Fruit fly (Drosophila melanogaster) whole organism, embryonic: ENCODE measurements around the gene Tlk.

Experiments
- Atf6 ChIP-seq: fragments of 200-800 bp; sonication (Bioruptor generic); IDR thresholded peaks from 2 replicates; pipeline ENCODE4 v1.3.6; 2022; ENCODE audit warnings: missing biosample characterization, missing genetic modification characterization
- B-H2 ChIP-seq: fragments of 200-800 bp; sonication (Bioruptor generic); optimal IDR thresholded peaks from 2 replicates; lab custom pipeline; 2018; ENCODE audit warnings: missing biosample characterization, mild to moderate bottlenecking, missing genetic modification characterization
- Blimp-1 ChIP-seq: fragments of 200-800 bp; sonication (Bioruptor generic); optimal IDR thresholded peaks from 3 replicates; lab custom pipeline; 2018; ENCODE audit warnings: missing biosample characterization, missing genetic modification characterization, mild to moderate bottlenecking, moderate library complexity, missing genetic modification reagents
- CG10209 ChIP-seq: fragments of 200-800 bp; sonication (Bioruptor generic); optimal IDR thresholded peaks from 3 replicates; lab custom pipeline; 2017; ENCODE audit warnings: missing biosample characterization, mild to moderate bottlenecking, missing genetic modification characterization, missing genetic modification reagents
- CG14965 ChIP-seq: fragments of 200-800 bp; sonication (Bioruptor generic); optimal IDR thresholded peaks from 2 replicates; lab custom pipeline; 2016; ENCODE audit warnings: missing biosample characterization, missing genetic modification characterization, borderline replicate concordance
- CG1832 ChIP-seq: fragments of 200-800 bp; sonication (Bioruptor generic); optimal IDR thresholded peaks from 2 replicates; lab custom pipeline; 2017; ENCODE audit warnings: missing biosample characterization, mild to moderate bottlenecking, missing genetic modification characterization, inconsistent platforms
- CG2116 ChIP-seq: fragments of 200-800 bp; sonication (Bioruptor generic); optimal IDR thresholded peaks from 3 replicates; lab custom pipeline; 2018; ENCODE audit warnings: missing biosample characterization, mild to moderate bottlenecking, missing genetic modification characterization
- CG2712 ChIP-seq: fragments of 200-800 bp; optimal IDR thresholded peaks from 3 replicates; lab custom pipeline; 2019; ENCODE audit warnings: missing biosample characterization, mild to moderate bottlenecking, missing genetic modification characterization, moderate library complexity
- CG3407 ChIP-seq: fragments of 200-800 bp; sonication (Bioruptor generic); optimal IDR thresholded peaks from 2 replicates; lab custom pipeline; 2018; ENCODE audit warnings: missing biosample characterization, mild to moderate bottlenecking, missing genetic modification characterization
- CG4282 ChIP-seq: fragments of 200-800 bp; sonication (Bioruptor generic); optimal IDR thresholded peaks from 2 replicates; lab custom pipeline; 2016; ENCODE audit warnings: missing biosample characterization, missing genetic modification characterization
- CG5245 ChIP-seq: fragments of 200-800 bp; sonication (Bioruptor generic); optimal IDR thresholded peaks from 3 replicates; lab custom pipeline; 2016; ENCODE audit warnings: missing biosample characterization, missing genetic modification characterization
- CG7357 ChIP-seq: fragments of 200-800 bp; sonication (Bioruptor generic); IDR thresholded peaks from 3 replicates; pipeline ENCODE4 v1.3.6; 2022; ENCODE audit warnings: missing biosample characterization, missing genetic modification characterization
- CG7745 ChIP-seq: fragments of 200-800 bp; sonication (Bioruptor generic); optimal IDR thresholded peaks from 2 replicates; lab custom pipeline; 2018; ENCODE audit warnings: missing biosample characterization, mild to moderate bottlenecking, missing genetic modification characterization, moderate library complexity
- CG8478 ChIP-seq: fragments of >200 bp; optimal IDR thresholded peaks from 2 replicates; lab custom pipeline; 2018
- CG9727 ChIP-seq: fragments of 200-800 bp; sonication (Bioruptor generic); optimal IDR thresholded peaks from 3 replicates; lab custom pipeline; 2017; ENCODE audit warnings: missing biosample characterization, mild to moderate bottlenecking, missing genetic modification characterization
- CoRest ChIP-seq: fragments of 200-800 bp; sonication (Bioruptor generic); optimal IDR thresholded peaks from 3 replicates; lab custom pipeline; 2018; ENCODE audit warnings: missing biosample characterization, mild to moderate bottlenecking, missing genetic modification characterization, moderate library complexity
- Dad ChIP-seq: fragments of 200-800 bp; sonication (Bioruptor generic); optimal IDR thresholded peaks from 3 replicates; lab custom pipeline; 2016; ENCODE audit warnings: missing biosample characterization, missing genetic modification characterization
- Ets65A ChIP-seq: fragments of 200-800 bp; sonication (Bioruptor generic); peaks from one replicate; lab custom pipeline; 2016; ENCODE audit warnings: missing biosample characterization, missing genetic modification characterization
- Fer3 ChIP-seq: fragments of 200-800 bp; sonication (Bioruptor generic); optimal IDR thresholded peaks from 2 replicates; lab custom pipeline; 2018; ENCODE audit warnings: missing biosample characterization, mild to moderate bottlenecking, missing genetic modification characterization, moderate library complexity
- HLH3B ChIP-seq: fragments of 200-800 bp; sonication (Bioruptor generic); IDR thresholded peaks from 2 replicates; pipeline ENCODE4 v1.3.6; 2022; ENCODE audit warnings: missing biosample characterization, missing genetic modification characterization
- MBD-R2 ChIP-seq: fragments of 200-800 bp; sonication (Bioruptor generic); IDR thresholded peaks from 2 replicates; pipeline ENCODE4 v1.3.6; 2022; ENCODE audit warnings: missing biosample characterization, missing genetic modification characterization
- NC2α ChIP-seq: fragments of 200-800 bp; sonication (Bioruptor generic); optimal IDR thresholded peaks from 2 replicates; lab custom pipeline; 2016; ENCODE audit warnings: missing biosample characterization, missing genetic modification characterization
- Nf-YC ChIP-seq: fragments of 200-800 bp; optimal IDR thresholded peaks from 3 replicates; lab custom pipeline; 2019; ENCODE audit warnings: missing biosample characterization, mild to moderate bottlenecking, missing genetic modification characterization, moderate library complexity
- NfI ChIP-seq: fragments of 200-800 bp; sonication (Bioruptor generic); optimal IDR thresholded peaks from 3 replicates; lab custom pipeline; 2018; ENCODE audit warnings: missing biosample characterization, mild to moderate bottlenecking, missing genetic modification characterization, moderate library complexity
- Oli ChIP-seq: fragments of 200-800 bp; sonication (Bioruptor generic); optimal IDR thresholded peaks from 2 replicates; lab custom pipeline; 2018; ENCODE audit warnings: missing biosample characterization, mild to moderate bottlenecking, missing genetic modification characterization, moderate library complexity
- Pdp1 ChIP-seq, 2 experiments: fragments of 200-800 bp; sonication (Bioruptor generic); optimal IDR thresholded peaks; 3 replicates each; lab custom pipeline; 2016; ENCODE audit warnings: missing biosample characterization in 2 of 2, missing genetic modification characterization in 2 of 2, mild to moderate bottlenecking in 1 of 2, moderate library complexity in 1 of 2
- Spps ChIP-seq: fragments of 200-800 bp; sonication (Bioruptor generic); optimal IDR thresholded peaks from 2 replicates; lab custom pipeline; 2018; ENCODE audit warnings: missing biosample characterization, mild to moderate bottlenecking, missing genetic modification characterization
- Sry-δ ChIP-seq: fragments of 200-800 bp; sonication (Bioruptor generic); optimal IDR thresholded peaks from 2 replicates; lab custom pipeline; 2016; ENCODE audit warnings: missing biosample characterization, missing genetic modification characterization
- Ssrp ChIP-seq: fragments of 200-800 bp; sonication (Bioruptor generic); optimal IDR thresholded peaks from 2 replicates; lab custom pipeline; 2018; ENCODE audit warnings: missing biosample characterization, mild to moderate bottlenecking, missing genetic modification characterization, moderate library complexity
- al ChIP-seq: fragments of 200-800 bp; sonication (Bioruptor generic); IDR thresholded peaks from 2 replicates; pipeline ENCODE4 v1.3.6; 2022; ENCODE audit warnings: missing biosample characterization, missing genetic modification characterization
- amos ChIP-seq: fragments of 200-800 bp; sonication (Bioruptor generic); IDR thresholded peaks from 2 replicates; pipeline ENCODE4 v1.3.6; 2022; ENCODE audit warnings: missing biosample characterization, missing genetic modification characterization; ENCODE audit not compliant: partially characterized antibody
- az2 ChIP-seq: fragments of 200-800 bp; sonication (Bioruptor generic); optimal IDR thresholded peaks from 3 replicates; lab custom pipeline; 2016; ENCODE audit warnings: missing biosample characterization, missing genetic modification characterization
- crc ChIP-seq: fragments of 200-800 bp; sonication (Bioruptor generic); optimal IDR thresholded peaks from 2 replicates; lab custom pipeline; 2016; ENCODE audit warnings: missing biosample characterization, missing genetic modification characterization
- crol ChIP-seq: fragments of 200-800 bp; sonication (Bioruptor generic); IDR thresholded peaks from 2 replicates; pipeline ENCODE4 v1.3.6; 2022; ENCODE audit warnings: missing biosample characterization, missing genetic modification characterization
- en ChIP-seq: fragments of 200-800 bp; sonication (Bioruptor generic); optimal IDR thresholded peaks from 2 replicates; lab custom pipeline; 2016; ENCODE audit warnings: missing biosample characterization, missing genetic modification characterization
- eve ChIP-seq, 2 experiments: fragments of >200 bp; optimal IDR thresholded peaks; 2 replicates each; lab custom pipeline; 2017; ENCODE audit warnings: missing biosample characterization in 2 of 2, missing genetic modification characterization in 2 of 2
- fu2 ChIP-seq: fragments of 200-800 bp; sonication (Bioruptor generic); optimal IDR thresholded peaks from 2 replicates; lab custom pipeline; 2016; ENCODE audit warnings: missing biosample characterization, missing genetic modification characterization
- grau ChIP-seq: fragments of 200-800 bp; optimal IDR thresholded peaks from 3 replicates; lab custom pipeline; 2019; ENCODE audit warnings: missing biosample characterization, mild to moderate bottlenecking, missing genetic modification characterization, moderate library complexity
- hb ChIP-seq: fragments of 200-800 bp; sonication (Bioruptor generic); IDR thresholded peaks from 3 replicates; pipeline ENCODE4 v1.3.6; 2022; ENCODE audit warnings: missing biosample characterization, missing genetic modification characterization; ENCODE audit not compliant: partially characterized antibody
- lola ChIP-seq, 3 experiments: fragments of >200 bp in 2 of 3; fragments of 200-800 bp in 1 of 3; sonication (Bioruptor generic) in 1 of 3; optimal IDR thresholded peaks; 2 replicates each; lab custom pipeline; 2017 to 2019; ENCODE audit warnings: missing biosample characterization in 3 of 3, missing genetic modification characterization in 3 of 3, mild to moderate bottlenecking in 1 of 3, moderate library complexity in 1 of 3
- luna ChIP-seq: fragments of 200-800 bp; sonication (Bioruptor generic); optimal IDR thresholded peaks from 2 replicates; lab custom pipeline; 2016; ENCODE audit warnings: missing biosample characterization, missing genetic modification characterization
- nerfin-1 ChIP-seq: fragments of 200-800 bp; sonication (Bioruptor generic); optimal IDR thresholded peaks from 3 replicates; lab custom pipeline; 2019; ENCODE audit warnings: missing biosample characterization, mild to moderate bottlenecking, missing genetic modification characterization, moderate library complexity
- onecut ChIP-seq: fragments of 200-800 bp; sonication (Bioruptor generic); IDR thresholded peaks from 2 replicates; pipeline ENCODE4 v1.3.6; 2022; ENCODE audit warnings: missing biosample characterization, missing genetic modification characterization
- phol ChIP-seq: fragments of 200-800 bp; sonication (Bioruptor generic); optimal IDR thresholded peaks from 3 replicates; lab custom pipeline; 2018; ENCODE audit warnings: missing biosample characterization, mild to moderate bottlenecking, missing genetic modification characterization, moderate library complexity
- pnt ChIP-seq: fragments of 200-800 bp; sonication (Bioruptor generic); optimal IDR thresholded peaks from 3 replicates; lab custom pipeline; 2016; ENCODE audit warnings: missing biosample characterization, missing genetic modification characterization
- schlank ChIP-seq: fragments of 200-800 bp; sonication (Bioruptor generic); optimal IDR thresholded peaks from 2 replicates; lab custom pipeline; 2018; ENCODE audit warnings: missing biosample characterization, mild to moderate bottlenecking, missing genetic modification characterization
- seq ChIP-seq: fragments of 200-800 bp; sonication (Bioruptor generic); IDR thresholded peaks from 2 replicates; pipeline ENCODE4 v1.3.6; 2022; ENCODE audit warnings: missing biosample characterization, missing genetic modification characterization
- slou ChIP-seq: fragments of 200-800 bp; sonication (Bioruptor generic); optimal IDR thresholded peaks from 3 replicates; lab custom pipeline; 2016; ENCODE audit warnings: missing biosample characterization, missing genetic modification characterization
- tio ChIP-seq: fragments of 200-800 bp; sonication (Bioruptor generic); optimal IDR thresholded peaks from 2 replicates; lab custom pipeline; 2017; ENCODE audit warnings: missing biosample characterization, missing genetic modification characterization, inconsistent platforms
- toy ChIP-seq: fragments of 200-800 bp; sonication (Bioruptor generic); IDR thresholded peaks from 2 replicates; pipeline ENCODE4 v1.3.6; 2022; ENCODE audit warnings: missing biosample characterization, missing genetic modification characterization

Gene Tlk

DNA sequence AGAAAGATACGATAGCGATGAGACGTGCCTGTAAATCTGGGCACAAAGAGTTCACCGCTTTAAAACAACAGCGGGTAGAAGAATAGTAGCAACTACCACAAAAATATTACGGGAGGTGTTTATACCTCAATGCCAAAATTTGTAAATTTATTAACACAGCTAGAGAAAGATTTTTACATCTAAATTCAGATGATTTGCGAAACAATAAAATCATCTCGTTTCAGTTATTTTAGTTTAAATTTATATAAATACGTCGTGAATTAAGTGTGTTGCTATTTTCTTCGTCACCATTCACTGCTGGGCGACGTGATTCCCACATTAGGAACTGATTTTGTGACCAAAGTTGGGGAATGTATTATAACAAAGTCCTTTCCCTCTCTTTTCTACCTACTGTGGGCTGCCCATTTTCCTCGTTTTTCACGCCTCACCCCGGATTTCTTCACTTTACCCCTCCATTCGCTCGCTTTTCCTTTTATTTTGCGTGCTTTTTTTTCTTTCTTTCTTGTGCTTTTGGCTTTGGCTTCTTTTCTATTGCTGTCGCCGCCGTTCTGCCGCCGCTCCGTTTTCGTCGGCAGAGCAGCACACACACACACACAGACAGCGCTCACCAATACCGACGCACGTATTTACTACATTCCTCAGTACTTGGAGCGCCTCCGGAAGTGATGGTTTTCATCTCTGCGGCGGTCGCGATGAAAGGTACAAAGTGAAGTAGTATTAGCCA, 19.5 kb downstream of the Tlk start (continued):
- TF ChIP-seq Spps (tag; lab: Kevin White, UChicago) (no peak), en (GFP tag; lab: Kevin White, UChicago) (no peak), Sry-δ (GFP tag; lab: Kevin White, UChicago) (no peak), amos (GFP tag; lab: Robert Waterston, UW) (no peak), NfI (GFP tag; lab: Kevin White, UChicago) (no peak), NC2α (GFP tag; lab: Kevin White, UChicago) (no peak), seq (GFP tag; lab: Robert Waterston, UW) (no peak), MBD-R2 (GFP tag; lab: Robert Waterston, UW) (no peak), B-H2 (GFP tag; lab: Kevin White, UChicago) (no peak), Fer3 (tag; lab: Kevin White, UChicago) (no peak), CG1832 (GFP tag; lab: Kevin White, UChicago) (no peak), nerfin-1 (tag; lab: Kevin White, UChicago) (peak; percentile 10), fu2 (no peak), CG8478 (lab: Kevin White, UChicago) (no peak), Atf6 (GFP tag; lab: Robert Waterston, UW) (0 out of 2 replicates have a peak, but pooled peaks have one; percentile 28), CG9727 (GFP tag; lab: Kevin White, UChicago) (peak; percentile 26), toy (GFP tag; lab: Robert Waterston, UW) (no peak), Oli (tag; lab: Kevin White, UChicago) (peak; percentile 39), Blimp-1 (GFP tag; lab: Kevin White, UChicago) (peak; percentile 24), CoRest (tag; lab: Kevin White, UChicago) (peak; percentile 0), CG2712 (no peak), crc (no peak), CG5245 (no peak), CG14965 (no peak), slou (GFP tag; lab: Kevin White, UChicago) (no peak), CG2116 (GFP tag; lab: Kevin White, UChicago) (no peak), lola (GFP tag; optimal IDR thresholded peaks at IDR 0.05; lab: Kevin White, UChicago) (no peak), Dad (GFP tag; lab: Kevin White, UChicago) (peak; percentile 25), onecut (GFP tag; lab: Robert Waterston, UW) (no peak), CG7357 (GFP tag; lab: Robert Waterston, UW) (no peak), Nf-YC (tag; lab: Kevin White, UChicago) (no peak), CG4282 (GFP tag; lab: Kevin White, UChicago) (no peak), Pdp1 (GFP tag; optimal IDR thresholded peaks at IDR 0.05; lab: Kevin White, UChicago) (no peak), grau (tag; lab: Kevin White, UChicago) (peak; percentile 35), HLH3B (GFP tag; lab: Robert Waterston, UW) (no peak), Ssrp (tag; lab: Kevin White, UChicago) (peak; percentile 4), al (GFP tag; lab: Robert Waterston, UW) (no peak), tio (GFP tag; lab: Kevin White, UChicago) (no peak), crol (GFP tag; lab: Robert Waterston, UW) (peak; percentile 68; the same call in 1 of the 2 replicates), pnt (GFP tag; lab: Kevin White, UChicago) (no peak), CG10209 (GFP tag; lab: Kevin White, UChicago) (peak; percentile 7), phol (tag; lab: Kevin White, UChicago) (peak; percentile 44), hb (no peak), az2 (GFP tag; lab: Kevin White, UChicago) (no peak), CG3407 (no peak), CG7745 (tag; lab: Kevin White, UChicago) (no peak), Ets65A (GFP tag; lab: Kevin White, UChicago) (no peak), schlank (tag; lab: Kevin White, UChicago) (no peak), luna (GFP tag; lab: Kevin White, UChicago) (no peak), eve (GFP tag; optimal IDR thresholded peaks at IDR 0.05; lab: Kevin White, UChicago) (peak in 1 of 2 experiments; percentile 82)
